Worm (Caenorhabditis elegans) whole organism, young adult: ENCODE data around the gene C43F9.7.

ENCODE experiments used
- F39B2.1 ChIP-seq: fragments of 200-800 bp; sonication (Bioruptor generic); IDR thresholded peaks from 2 replicates; pipeline ENCODE4 v1.3.6; 2022; ENCODE audit warnings: missing genetic modification reagents, missing genetic modification characterization, missing compliant biosample characterization
- F55B11.4 ChIP-seq: sonication (generic microtip); optimal IDR thresholded peaks from 2 replicates; lab custom pipeline; 2016; ENCODE audit warnings: missing compliant biosample characterization, missing genetic modification characterization, borderline replicate concordance; ENCODE audit not compliant: insufficient read depth
- F57A8.1 ChIP-seq: fragments of 200-800 bp; sonication (Bioruptor generic); optimal IDR thresholded peaks from 2 replicates; lab custom pipeline; 2018; ENCODE audit warnings: mild to moderate bottlenecking, missing genetic modification characterization, moderate library complexity, missing compliant biosample characterization
- K11D2.4 ChIP-seq: fragments of 200-800 bp; sonication (Bioruptor generic); IDR thresholded peaks from 2 replicates; pipeline ENCODE4 v1.3.6; 2022; ENCODE audit warnings: missing genetic modification reagents, missing genetic modification characterization, missing compliant biosample characterization
- Y53F4B.3 ChIP-seq: fragments of 200-800 bp; sonication (Bioruptor generic); IDR thresholded peaks from 2 replicates; pipeline ENCODE4 v1.3.6; 2022; ENCODE audit warnings: missing genetic modification reagents, missing genetic modification characterization, missing compliant biosample characterization
- Y79H2A.3 ChIP-seq: fragments of 200-800 bp; sonication (Bioruptor generic); conservative IDR thresholded peaks from 2 replicates; pipeline ENCODE4 v1.3.6; 2022; ENCODE audit warnings: missing genetic modification reagents, missing genetic modification characterization, missing compliant biosample characterization
- aptf-3 ChIP-seq: fragments of 200-800 bp; sonication (Bioruptor generic); IDR thresholded peaks from 2 replicates; pipeline ENCODE4 v1.3.6; 2022; ENCODE audit warnings: missing genetic modification characterization, missing compliant biosample characterization
- atf-7 ChIP-seq: sonication (generic microtip); optimal IDR thresholded peaks from 2 replicates; lab custom pipeline; 2017; ENCODE audit warnings: mild to moderate bottlenecking, missing genetic modification characterization, missing compliant biosample characterization
- athp-1 ChIP-seq: sonication (generic microtip); optimal IDR thresholded peaks from 2 replicates; lab custom pipeline; 2017; ENCODE audit warnings: mild to moderate bottlenecking, missing genetic modification characterization, missing compliant biosample characterization
- ccch-3 ChIP-seq: fragments of 200-800 bp; sonication (Bioruptor generic); optimal IDR thresholded peaks from 2 replicates; lab custom pipeline; 2018; ENCODE audit warnings: mild to moderate bottlenecking, missing genetic modification characterization, missing compliant biosample characterization
- ceh-58 ChIP-seq: fragments of 200-800 bp; sonication (Bioruptor generic); IDR thresholded peaks from 2 replicates; pipeline ENCODE4 v1.3.6; 2022; ENCODE audit warnings: missing genetic modification characterization, missing compliant biosample characterization
- chd-7 ChIP-seq: sonication (generic microtip); optimal IDR thresholded peaks from 2 replicates; lab custom pipeline; 2016; ENCODE audit warnings: mild to moderate bottlenecking, missing genetic modification characterization, moderate library complexity, missing compliant biosample characterization
- dox-1 ChIP-seq: fragments of 200-800 bp; sonication (Bioruptor generic); IDR thresholded peaks from 2 replicates; pipeline ENCODE4 v1.3.6; 2022; ENCODE audit warnings: missing genetic modification reagents, missing genetic modification characterization, missing compliant biosample characterization
- dpff-1 ChIP-seq: sonication (generic microtip); optimal IDR thresholded peaks from 2 replicates; lab custom pipeline; 2017; ENCODE audit warnings: mild to moderate bottlenecking, missing genetic modification characterization, missing compliant biosample characterization
- fkh-3 ChIP-seq: sonication (generic microtip); optimal IDR thresholded peaks from 2 replicates; lab custom pipeline; 2016; ENCODE audit warnings: mild to moderate bottlenecking, missing genetic modification characterization, missing compliant biosample characterization
- hrde-1 ChIP-seq: sonication (generic microtip); optimal IDR thresholded peaks from 2 replicates; lab custom pipeline; 2016; ENCODE audit warnings: missing genetic modification characterization, mild to moderate bottlenecking, missing compliant biosample characterization, moderate library complexity, missing genotype, missing genetic modification reagents, borderline replicate concordance
- hsf-1 ChIP-seq: fragments of 200-800 bp; sonication (Bioruptor generic); IDR thresholded peaks from 2 replicates; pipeline ENCODE4 v1.3.6; 2022; ENCODE audit warnings: missing genetic modification reagents, missing genetic modification characterization, missing compliant biosample characterization
- lag-1 ChIP-seq: fragments of 200-800 bp; sonication (Bioruptor generic); IDR thresholded peaks from 2 replicates; pipeline ENCODE4 v1.3.6; 2022; ENCODE audit warnings: missing genetic modification reagents, missing genetic modification characterization, missing compliant biosample characterization
- let-526 ChIP-seq: fragments of 200-800 bp; sonication (Bioruptor generic); IDR thresholded peaks from 2 replicates; pipeline ENCODE4 v1.3.6; 2022; ENCODE audit warnings: missing genetic modification reagents, missing genetic modification characterization, missing compliant biosample characterization
- lin-35 ChIP-seq, 3 experiments: fragments of 150-350 bp in 2 of 3; sonication (generic microtip) in 1 of 3; optimal IDR thresholded peaks; 2 replicates each; lab custom pipeline; 2014 to 2018; ENCODE audit warnings: missing biosample characterization in 3 of 3, missing genetic modification characterization in 3 of 3, missing genetic modification reagents in 3 of 3
- lir-1 ChIP-seq: fragments of 200-800 bp; sonication (Bioruptor generic); conservative IDR thresholded peaks from 2 replicates; pipeline ENCODE4 v1.3.6; 2022; ENCODE audit warnings: missing genetic modification reagents, missing genetic modification characterization, missing compliant biosample characterization
- lsy-27 ChIP-seq: sonication (generic microtip); optimal IDR thresholded peaks from 2 replicates; lab custom pipeline; 2017; ENCODE audit warnings: missing genetic modification characterization, mild to moderate bottlenecking, missing compliant biosample characterization, antibody characterized with exemption, missing genotype, borderline replicate concordance; ENCODE audit not compliant: insufficient read depth
- madf-3 ChIP-seq: fragments of 200-800 bp; sonication (Bioruptor generic); IDR thresholded peaks from 2 replicates; pipeline ENCODE4 v1.3.6; 2022; ENCODE audit warnings: missing genetic modification reagents, missing genetic modification characterization, missing compliant biosample characterization
- madf-6 ChIP-seq: fragments of 200-800 bp; sonication (Bioruptor generic); IDR thresholded peaks from 2 replicates; pipeline ENCODE4 v1.3.6; 2022; ENCODE audit warnings: missing genetic modification reagents, missing genetic modification characterization, missing compliant biosample characterization
- madf-8 ChIP-seq: fragments of 200-800 bp; sonication (Bioruptor generic); conservative IDR thresholded peaks from 2 replicates; pipeline ENCODE4 v1.3.6; 2022; ENCODE audit warnings: missing genetic modification reagents, missing genetic modification characterization, missing compliant biosample characterization
- nfya-1 ChIP-seq: sonication (generic microtip); optimal IDR thresholded peaks from 2 replicates; lab custom pipeline; 2017; ENCODE audit warnings: antibody characterized with exemption, missing compliant biosample characterization, missing genetic modification characterization, borderline replicate concordance; ENCODE audit not compliant: insufficient read depth
- nfya-2 ChIP-seq: fragments of 200-800 bp; sonication (Bioruptor generic); IDR thresholded peaks from 2 replicates; pipeline ENCODE4 v1.3.6; 2022; ENCODE audit warnings: missing genetic modification reagents, missing genetic modification characterization, missing compliant biosample characterization
- nhr-80 ChIP-seq: sonication (generic microtip); optimal IDR thresholded peaks from 2 replicates; lab custom pipeline; 2016; ENCODE audit warnings: missing genetic modification characterization, missing compliant biosample characterization
- repo-1 ChIP-seq: sonication (generic microtip); optimal IDR thresholded peaks from 2 replicates; lab custom pipeline; 2017; ENCODE audit warnings: mild to moderate bottlenecking, missing genetic modification characterization, missing compliant biosample characterization
- snpc-4 ChIP-seq, 5 experiments: fragments of 150-350 bp in 1 of 5; sonication (generic microtip) in 4 of 5; optimal IDR thresholded peaks; 2 replicates each; lab custom pipeline; 2014 to 2018; ENCODE audit warnings: missing genetic modification characterization in 5 of 5, missing biosample characterization in 3 of 5, antibody characterized with exemption in 2 of 5, mild to moderate bottlenecking in 2 of 5, missing compliant biosample characterization in 2 of 5, missing genotype in 2 of 5, moderate library complexity in 2 of 5, missing genetic modification reagents in 1 of 5
- unc-62 ChIP-seq: fragments of 150-350 bp; optimal IDR thresholded peaks from 2 replicates; lab custom pipeline; 2014; ENCODE audit warnings: missing biosample characterization, missing genetic modification reagents, missing genetic modification characterization
- zfh-2 ChIP-seq: fragments of 200-800 bp; sonication (Bioruptor generic); conservative IDR thresholded peaks from 2 replicates; pipeline ENCODE4 v1.3.6; 2022; ENCODE audit warnings: missing genetic modification reagents, missing genetic modification characterization, missing compliant biosample characterization
- ztf-3 ChIP-seq: fragments of 200-800 bp; sonication (Bioruptor generic); optimal IDR thresholded peaks from 2 replicates; lab custom pipeline; 2018; ENCODE audit warnings: mild to moderate bottlenecking, missing genetic modification characterization, missing compliant biosample characterization
- ztf-6 ChIP-seq: fragments of 200-800 bp; sonication (Bioruptor generic); IDR thresholded peaks from 2 replicates; pipeline ENCODE4 v1.3.6; 2022; ENCODE audit warnings: missing genetic modification reagents, missing genetic modification characterization, missing compliant biosample characterization

C43F9.7 gene

ce11 chrIV:10577600-10577999, 15.9 kb downstream of the C43F9.7 start:
- no peak for TF ChIP-seq snpc-4 (GFP tag; optimal IDR thresholded peaks at IDR 0.05; lab: Kevin White, UChicago)
- TF ChIP-seq snpc-4 (tag; optimal IDR thresholded peaks at IDR 0.05; lab: Kevin White, UChicago): no peak
- peak; percentile 37 for TF ChIP-seq nhr-80 (tag; lab: Kevin White, UChicago)

- TF ChIP-seq ceh-58 (GFP tag; lab: Robert Waterston, UW) (no peak), Y53F4B.3 (GFP tag; lab: Robert Waterston, UW) (no peak), athp-1 (tag; lab: Kevin White, UChicago) (no peak), hsf-1 (GFP tag; lab: Robert Waterston, UW) (no peak), zfh-2 (no peak), lag-1 (no peak), F39B2.1 (GFP tag; lab: Robert Waterston, UW) (no peak), dox-1 (GFP tag; lab: Robert Waterston, UW) (no peak), let-526 (GFP tag; lab: Robert Waterston, UW) (no peak), chd-7 (tag; lab: Kevin White, UChicago) (no peak), K11D2.4 (GFP tag; lab: Robert Waterston, UW) (no peak), ztf-3 (GFP tag; lab: Kevin White, UChicago) (no peak), Y79H2A.3 (no peak), fkh-3 (tag; lab: Kevin White, UChicago) (no peak), snpc-4 (GFP tag; optimal IDR thresholded peaks at IDR 0.05; lab: Kevin White, UChicago) (no peak), snpc-4 (tag; optimal IDR thresholded peaks at IDR 0.05; lab: Kevin White, UChicago) (no peak), F55B11.4 (no peak), madf-6 (GFP tag; lab: Robert Waterston, UW) (no peak)
Measured at ce11 chrIV:10576624-10577023, 16.8 kb downstream of the C43F9.7 start.

ce11 chrIV:10576050-10576449, 17.4 kb downstream of the C43F9.7 start, which contains the start of gene efn-2:
Gene efn-2, plus strand, starts transcription at chrIV:10576350.
- no peak for TF ChIP-seq F55B11.4

DNA sequence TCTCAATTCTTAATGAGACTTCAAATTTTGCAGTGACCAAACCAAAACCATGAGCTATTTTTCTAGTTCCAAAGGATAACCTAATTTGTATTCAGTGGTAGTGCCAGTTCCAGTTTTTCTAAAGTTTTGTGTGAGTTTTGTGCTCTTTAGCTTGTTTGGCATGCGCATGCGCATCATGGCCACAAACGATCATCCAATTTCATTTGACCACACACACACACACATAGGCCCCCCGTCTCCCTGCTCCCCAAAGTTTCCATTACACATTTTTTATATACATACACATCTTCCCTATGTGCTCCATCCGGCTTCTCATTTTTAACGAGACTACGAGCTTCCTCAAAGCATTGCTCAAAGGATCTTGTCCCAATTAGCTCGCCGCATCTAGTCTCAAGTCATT, 19.0 kb downstream of the C43F9.7 start:
- TF ChIP-seq atf-7 (tag; lab: Kevin White, UChicago) (no peak), hrde-1 (tag; lab: Kevin White, UChicago) (no peak), ztf-6 (GFP tag; lab: Robert Waterston, UW) (no peak), lin-35 (GFP tag; optimal IDR thresholded peaks at IDR 0.05; lab: Kevin White, UChicago) (no peak), dpff-1 (tag; lab: Kevin White, UChicago) (no peak), madf-3 (GFP tag; lab: Robert Waterston, UW) (no peak)

DNA sequence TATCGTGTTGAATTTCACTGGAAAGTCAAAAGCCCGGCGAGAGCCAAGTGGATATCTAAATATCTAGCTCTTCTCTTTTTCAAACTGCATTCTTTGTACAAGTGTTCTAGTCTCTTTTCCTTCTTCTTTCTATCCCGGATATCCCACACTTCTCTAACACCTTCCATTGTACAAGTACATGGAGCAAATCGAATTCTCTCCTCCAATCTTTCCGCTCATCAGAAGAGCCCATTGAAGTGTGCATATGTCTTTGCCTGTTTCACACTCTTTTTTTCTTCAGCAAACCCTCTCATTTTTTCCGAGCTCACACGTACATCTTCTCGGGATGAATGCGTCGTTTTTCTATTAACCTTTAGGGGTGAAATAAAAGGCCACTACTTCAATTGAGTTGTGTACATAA, 20.0 kb downstream of the C43F9.7 start:
- TF ChIP-seq unc-62: no peak
- TF ChIP-seq nhr-80 (tag; lab: Kevin White, UChicago): no peak
- TF ChIP-seq lir-1 (GFP tag; lab: Robert Waterston, UW): no peak
- no peak for TF ChIP-seq aptf-3
- no peak for TF ChIP-seq ccch-3 (GFP tag; lab: Kevin White, UChicago)
- TF ChIP-seq lsy-27: no peak
- no peak for TF ChIP-seq nfya-2
- no peak for TF ChIP-seq nfya-1 (tag; lab: Kevin White, UChicago)
- TF ChIP-seq F57A8.1: no peak
- TF ChIP-seq madf-8 (GFP tag; lab: Robert Waterston, UW): no peak
- no peak for TF ChIP-seq repo-1 (tag; lab: Kevin White, UChicago)
